Worm (Caenorhabditis elegans): ENCODE data around the gene cla-1.

The cla-1 gene

ce11 chrIV:7573944-7574343 lies 14.8 kb upstream of the cla-1 start (continued):
- TF ChIP-seq dve-1 (tag; optimal IDR thresholded peaks at IDR 0.05; ENCODE audit: insufficient read depth) (peak; percentile 89), ztf-11 (tag; optimal IDR thresholded peaks at IDR 0.05) (no peak), lsy-2 (tag; optimal IDR thresholded peaks at IDR 0.05) (peak in 1 of 2 experiments; percentile 75), Y75B8A.6 (GFP tag; IDR thresholded peaks at IDR 0.05) (0 out of 2 replicates have a peak, but pooled peaks have one; percentile 33), T20F7.1 (GFP tag; optimal IDR thresholded peaks at IDR 0.05) (peak; percentile 82), mxl-3 (GFP tag; optimal IDR thresholded peaks at IDR 0.05) (peak; percentile 82), ama-1 (optimal IDR thresholded peaks at IDR 0.05) (peak; percentile 68), arid-1 (GFP tag; conservative IDR thresholded peaks at IDR 0.05) (no peak; the same call in 1 of the 2 replicates), lin-38 (GFP tag; IDR thresholded peaks at IDR 0.05) (peak; percentile 90), aha-1 (tag) (peak; percentile 98), ceh-62 (tag; optimal IDR thresholded peaks at IDR 0.05) (no peak), unc-62 (GFP tag; optimal IDR thresholded peaks at IDR 0.05 in 1 of 2) (peak in 1 of 2 experiments; percentile 79), unc-62 (tag; optimal IDR thresholded peaks at IDR 0.05) (no peak), ceh-32 (tag; optimal IDR thresholded peaks at IDR 0.05; ENCODE audit: poor library complexity) (peak; percentile 31), zag-1 (tag; optimal IDR thresholded peaks at IDR 0.05) (no peak), snpc-4 (tag; optimal IDR thresholded peaks at IDR 0.05) (no peak), F10B5.3 (tag; optimal IDR thresholded peaks at IDR 0.05) (peak; percentile 81), zip-11 (GFP tag; IDR thresholded peaks at IDR 0.05) (peak; percentile 68; the same call in 1 of the 2 replicates), skn-1 (tag; optimal IDR thresholded peaks at IDR 0.05) (no peak), lin-13 (GFP tag; optimal IDR thresholded peaks at IDR 0.05) (peak; percentile 83), lin-1 (GFP tag; IDR thresholded peaks at IDR 0.05) (peak; percentile 92), vab-7 (GFP tag; IDR thresholded peaks at IDR 0.05) (peak; percentile 95), attf-4 (tag; optimal IDR thresholded peaks at IDR 0.05) (peak; percentile 68), nhr-28 (tag; optimal IDR thresholded peaks at IDR 0.05) (peak; percentile 25), lim-7 (GFP tag; IDR thresholded peaks at IDR 0.05) (peak; percentile 100), nhr-11 (tag; optimal IDR thresholded peaks at IDR 0.05) (no peak), egl-43 (GFP tag; IDR thresholded peaks at IDR 0.05) (peak; percentile 98), nhr-42 (GFP tag; IDR thresholded peaks at IDR 0.05) (peak; percentile 87), daf-16 (GFP tag; optimal IDR thresholded peaks at IDR 0.05) (peak; percentile 73 to 97), daf-16 (tag; optimal IDR thresholded peaks at IDR 0.05) (peak; percentile 82), nhr-48 (tag; optimal IDR thresholded peaks at IDR 0.05) (peak; percentile 81), tag-97 (GFP tag; IDR thresholded peaks at IDR 0.05) (no peak), F37D6.2 (tag; optimal IDR thresholded peaks at IDR 0.05) (peak; percentile 70), lin-29 (GFP tag; IDR thresholded peaks at IDR 0.05) (peak; percentile 60; the same call in 1 of the 2 replicates), ceh-82 (tag; optimal IDR thresholded peaks at IDR 0.05) (no peak), F49E8.2 (tag; optimal IDR thresholded peaks at IDR 0.05; ENCODE audit: borderline replicate concordance) (peak; percentile 87), unc-39 (tag; optimal IDR thresholded peaks at IDR 0.05) (no peak), T26A8.4 (GFP tag; IDR thresholded peaks at IDR 0.05) (peak; percentile 88), nhr-111 (GFP tag; optimal IDR thresholded peaks at IDR 0.05) (peak; percentile 96), mes-2 (tag; optimal IDR thresholded peaks at IDR 0.05; ENCODE audit: poor library complexity, severe bottlenecking) (peak; percentile 93), lin-15B (tag; optimal IDR thresholded peaks at IDR 0.05) (no peak), mxl-2 (GFP tag; conservative IDR thresholded peaks at IDR 0.05) (peak; percentile 80), spr-1 (tag; optimal IDR thresholded peaks at IDR 0.05) (peak; percentile 89), ceh-44 (GFP tag; IDR thresholded peaks at IDR 0.05) (peak; percentile 93), hif-1 (tag; optimal IDR thresholded peaks at IDR 0.05) (peak; percentile 59 to 71), daf-8 (GFP tag; IDR thresholded peaks at IDR 0.05) (no peak), R02D3.7 (tag; optimal IDR thresholded peaks at IDR 0.05) (peak; percentile 34), nhr-102 (tag; optimal IDR thresholded peaks at IDR 0.05) (peak; percentile 81), duxl-1 (tag; optimal IDR thresholded peaks at IDR 0.05; ENCODE audit: poor library complexity) (peak; percentile 94), egl-27 (tag; optimal IDR thresholded peaks at IDR 0.05) (no peak), snpc-1.2 (GFP tag; IDR thresholded peaks at IDR 0.05) (peak; percentile 95), daf-19 (GFP tag; conservative IDR thresholded peaks at IDR 0.05) (no peak; the same call in 1 of the 2 replicates)

Measured in whole organism, L4 larva.